Fruit fly (Drosophila melanogaster): ENCODE data around the gene Fer1.

dm6 chr3R:7122172-7123072, 13.6 kb upstream of the Fer1 start:
- TF ChIP-seq CG17829 (tag; optimal IDR thresholded peaks at IDR 0.05), result no peak
- no peak for TF ChIP-seq Hr51 (GFP tag; optimal IDR thresholded peaks at IDR 0.05)
- no peak for TF ChIP-seq CG2129 (GFP tag; IDR thresholded peaks at IDR 0.05; ENCODE audit: partially characterized antibody)
- no peak for TF ChIP-seq Hsf (GFP tag; optimal IDR thresholded peaks at IDR 0.05)
- no peak for TF ChIP-seq hth (optimal IDR thresholded peaks at IDR 0.05)
- no peak for TF ChIP-seq Mes4 (GFP tag; optimal IDR thresholded peaks at IDR 0.05)
- TF ChIP-seq CG11456 (GFP tag; IDR thresholded peaks at IDR 0.05), result no peak
- TF ChIP-seq CG7928 (GFP tag; optimal IDR thresholded peaks at IDR 0.05), result no peak
- TF ChIP-seq danr (GFP tag; IDR thresholded peaks at IDR 0.05), result no peak

Measured in whole organism, embryonic.